Fruit fly (Drosophila melanogaster): ENCODE data around the gene CG7886.

The CG7886 gene

DNA sequence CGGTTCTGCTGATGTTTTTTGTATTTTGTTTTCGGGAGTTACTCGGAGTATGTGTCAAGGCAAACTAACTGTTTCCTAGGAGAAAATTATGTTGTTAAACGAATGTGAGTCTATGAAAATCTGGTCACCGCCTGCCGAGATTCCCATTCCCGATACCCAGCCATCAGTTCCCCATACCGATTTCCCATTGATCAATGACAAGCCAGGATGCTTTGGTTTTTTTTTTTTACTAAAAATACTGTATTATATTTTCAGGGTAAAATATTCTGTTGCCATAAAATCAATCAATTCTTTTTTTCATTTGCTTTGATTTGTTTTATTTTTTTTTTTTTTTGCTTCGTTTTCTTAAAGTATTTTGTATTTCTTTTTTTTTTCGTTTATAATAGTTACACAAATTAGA lies at the start of gene CG7886:
TSS of gene CG7886 (minus strand) at position 101 of the 400 bp plus-strand sequence.
- TF ChIP-seq psq (optimal IDR thresholded peaks at IDR 0.05) = no peak
- TF ChIP-seq CG8478 (optimal IDR thresholded peaks at IDR 0.05) = no peak
- TF ChIP-seq EcR (GFP tag; optimal IDR thresholded peaks at IDR 0.05) = no peak
- no peak for TF ChIP-seq pan (optimal IDR thresholded peaks at IDR 0.05)
- no peak for TF ChIP-seq usp (GFP tag; optimal IDR thresholded peaks at IDR 0.05)
- no peak for TF ChIP-seq Dll (optimal IDR thresholded peaks at IDR 0.05)

DNA sequence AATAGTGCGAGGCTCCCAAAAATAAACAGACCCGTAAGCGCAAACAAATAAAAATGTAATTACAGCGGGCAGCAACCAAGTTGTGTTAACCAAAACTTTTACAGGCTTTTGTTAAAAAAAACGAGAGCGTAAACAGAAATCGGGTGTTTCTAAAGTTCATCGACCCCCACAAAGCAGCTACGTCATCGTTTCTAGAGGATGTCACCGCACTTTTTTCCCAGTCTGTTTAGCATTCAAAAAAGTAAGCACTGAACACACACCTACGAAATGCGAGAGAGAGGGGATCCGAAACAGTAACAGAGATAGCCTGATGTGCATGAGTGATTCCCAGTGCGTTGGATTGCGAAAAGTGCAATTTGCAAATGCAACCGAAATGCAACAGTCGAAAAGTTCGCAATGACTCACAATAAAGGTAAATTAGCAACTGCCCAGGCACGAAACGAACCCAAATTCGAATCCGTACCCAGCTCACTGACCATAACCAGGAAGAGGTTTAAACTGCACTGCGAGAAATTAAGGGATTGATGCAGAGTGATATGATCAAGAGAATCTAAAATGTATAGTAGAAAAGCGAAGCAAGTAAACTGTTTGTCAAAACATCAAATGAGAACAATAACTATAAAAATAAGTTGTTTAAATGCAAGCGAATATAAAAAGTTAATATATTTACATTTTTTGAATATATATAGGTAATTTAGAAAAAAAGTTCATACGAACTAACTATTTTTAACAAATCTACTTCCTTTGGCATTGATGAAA lies 48.8 kb upstream of the CG7886 start:
- TF ChIP-seq EcR (GFP tag; optimal IDR thresholded peaks at IDR 0.05) (peak; percentile 48), pan (optimal IDR thresholded peaks at IDR 0.05) (no peak)

DNA sequence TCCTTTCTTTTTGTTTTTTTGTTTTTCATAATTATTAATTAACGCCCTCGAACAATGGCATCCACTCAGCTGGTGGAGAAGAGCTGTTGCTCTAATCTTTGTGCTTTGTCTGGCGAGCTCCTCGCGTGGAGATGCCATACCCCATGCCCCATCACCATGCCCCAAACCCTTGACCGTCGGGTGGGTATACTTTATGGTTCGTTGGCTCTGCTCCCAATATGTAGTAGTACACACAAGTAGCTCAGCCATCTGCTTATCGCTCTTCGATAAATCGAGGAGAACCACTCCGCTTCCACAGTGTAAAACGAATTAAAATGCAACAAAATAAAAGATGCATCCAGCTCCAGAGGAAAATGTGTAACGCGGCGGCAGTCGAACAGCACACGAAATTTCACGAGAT lies 47.7 kb upstream of the CG7886 start:
- TF ChIP-seq pan (optimal IDR thresholded peaks at IDR 0.05) (no peak), EcR (GFP tag; optimal IDR thresholded peaks at IDR 0.05) (peak in 1 of 2 experiments; percentile 9)

DNA sequence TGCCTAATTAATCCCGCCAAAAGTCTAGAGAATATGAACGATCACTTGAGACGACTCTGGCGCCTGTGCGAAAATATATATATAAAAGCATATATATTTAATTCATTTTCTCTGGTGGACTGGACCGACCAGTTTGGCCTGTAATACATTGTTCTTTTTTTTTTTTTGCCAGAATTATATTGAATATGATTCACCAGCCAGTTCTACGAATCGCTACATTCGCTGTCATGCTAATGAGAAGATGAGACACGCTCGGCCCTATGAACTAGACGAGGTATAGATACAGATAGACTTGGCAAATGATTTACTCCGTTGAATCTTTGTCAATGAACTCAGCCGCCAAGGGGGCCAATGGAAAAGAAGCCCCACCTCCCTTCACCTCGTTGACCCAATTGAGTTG lies 44.9 kb upstream of the CG7886 start:
- no peak for TF ChIP-seq pan (optimal IDR thresholded peaks at IDR 0.05)

DNA sequence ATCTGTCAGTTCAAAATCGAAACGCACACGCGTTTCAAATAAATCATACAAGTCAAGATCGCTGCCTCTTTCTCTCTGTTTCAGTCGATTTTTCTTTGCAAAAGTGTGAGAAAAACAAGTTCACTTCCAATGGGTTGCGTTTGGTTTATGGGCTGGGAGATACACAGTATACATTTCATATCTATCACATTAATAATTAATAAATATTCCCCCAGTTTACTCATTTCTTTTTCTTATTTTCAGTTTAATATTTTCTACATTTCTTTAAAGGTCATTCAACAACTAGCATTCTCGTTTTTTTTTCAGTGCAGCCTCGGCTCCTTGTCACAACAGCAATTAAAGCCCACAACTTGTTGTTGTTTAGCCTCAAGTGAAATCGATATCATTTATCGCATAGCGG lies 41.6 kb upstream of the CG7886 start:
- TF ChIP-seq psq (optimal IDR thresholded peaks at IDR 0.05) = no peak
- no peak for TF ChIP-seq Dll (optimal IDR thresholded peaks at IDR 0.05)
- TF ChIP-seq pan (optimal IDR thresholded peaks at IDR 0.05) = no peak
- TF ChIP-seq CG8478 (optimal IDR thresholded peaks at IDR 0.05) = no peak
- no peak for TF ChIP-seq usp (GFP tag; optimal IDR thresholded peaks at IDR 0.05)
- TF ChIP-seq EcR (GFP tag; optimal IDR thresholded peaks at IDR 0.05) = no peak

DNA sequence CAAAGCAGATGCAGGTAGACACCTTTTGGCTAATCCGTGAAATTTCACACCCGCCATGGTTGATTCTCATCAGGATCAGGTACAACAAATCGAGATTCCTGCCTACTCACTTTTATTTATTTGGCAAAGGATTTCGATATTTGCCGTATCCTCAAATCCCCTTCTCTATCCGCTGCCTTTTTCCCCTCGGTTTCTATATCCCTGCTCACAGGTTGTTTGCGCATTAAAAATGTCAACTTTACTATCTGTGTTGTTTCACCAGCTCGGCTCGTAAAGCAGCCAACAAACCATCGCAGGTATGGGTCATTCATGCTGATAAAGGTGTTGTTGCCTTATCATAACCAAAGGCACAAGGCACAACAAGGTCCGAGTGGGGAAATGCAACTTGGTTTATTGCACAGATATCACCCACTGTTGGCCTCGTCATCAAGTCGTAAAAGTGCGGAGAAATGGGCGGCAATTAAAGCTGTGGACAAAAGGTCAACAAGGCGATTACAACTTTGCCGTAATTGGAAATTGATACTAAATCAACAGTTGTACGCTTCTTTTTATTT lies 37.8 kb upstream of the CG7886 start:
- TF ChIP-seq Dll (optimal IDR thresholded peaks at IDR 0.05) (no peak), CG8478 (optimal IDR thresholded peaks at IDR 0.05) (no peak), pan (optimal IDR thresholded peaks at IDR 0.05) (no peak), usp (GFP tag; optimal IDR thresholded peaks at IDR 0.05) (no peak)

DNA sequence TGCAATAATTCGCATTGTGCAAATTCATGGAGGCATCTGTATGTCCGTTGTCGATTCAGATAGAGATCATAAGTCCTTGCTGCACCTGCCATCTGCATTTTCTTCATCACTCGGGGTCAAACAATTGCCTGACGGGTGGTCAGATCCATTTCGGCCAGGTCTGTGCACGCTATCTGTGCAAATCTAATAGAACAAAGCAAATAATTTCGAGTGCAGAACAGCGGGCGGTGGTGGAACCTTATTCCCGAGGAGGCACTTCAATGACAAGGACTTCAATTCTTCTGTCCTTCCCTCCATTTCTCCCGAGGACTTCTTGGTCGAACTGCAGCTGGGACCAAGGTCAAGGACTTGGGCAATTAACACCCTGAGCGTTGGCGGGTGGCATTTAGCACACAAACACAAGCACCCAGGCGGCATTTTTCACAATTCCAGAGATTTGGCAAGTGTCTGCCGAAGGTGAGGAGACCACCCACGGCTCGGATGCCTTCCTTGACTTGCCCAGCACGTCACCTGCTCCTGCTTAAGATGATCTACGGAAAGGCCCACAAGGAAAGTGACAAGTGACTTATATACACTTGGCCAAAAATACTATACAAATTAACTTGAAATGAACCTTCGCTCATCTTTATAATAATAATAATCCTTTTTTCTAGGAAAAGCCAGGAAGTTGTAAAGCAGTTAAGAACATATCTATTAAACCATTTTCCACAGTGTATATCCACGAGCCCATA lies 37.2 kb upstream of the CG7886 start:
- TF ChIP-seq Dll (optimal IDR thresholded peaks at IDR 0.05) (no peak), CG8478 (optimal IDR thresholded peaks at IDR 0.05) (no peak), pan (optimal IDR thresholded peaks at IDR 0.05) (no peak), psq (optimal IDR thresholded peaks at IDR 0.05) (no peak), EcR (GFP tag; optimal IDR thresholded peaks at IDR 0.05) (no peak), usp (GFP tag; optimal IDR thresholded peaks at IDR 0.05) (no peak)

DNA sequence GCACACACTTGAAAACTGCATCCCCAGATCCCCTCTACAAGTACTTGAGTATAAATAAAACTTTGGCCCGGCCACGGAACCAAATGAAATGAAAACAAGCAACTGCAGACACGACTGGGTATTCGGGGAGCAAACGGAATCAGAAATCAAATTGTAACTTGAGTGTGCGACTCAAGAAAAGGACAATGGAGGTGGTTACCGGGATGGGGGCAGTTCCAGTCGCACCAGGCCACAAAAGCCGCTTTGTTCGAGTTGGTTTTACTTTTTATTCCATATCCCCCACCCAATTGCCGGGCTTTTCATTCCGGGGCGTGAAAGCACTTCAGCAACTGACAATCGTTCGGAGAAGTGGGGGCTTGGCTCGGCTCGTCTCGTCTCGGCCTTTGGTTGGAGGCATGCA lies 35.5 kb upstream of the CG7886 start:
- no peak for TF ChIP-seq CG8478 (optimal IDR thresholded peaks at IDR 0.05)
- no peak for TF ChIP-seq psq (optimal IDR thresholded peaks at IDR 0.05)
- no peak for TF ChIP-seq usp (GFP tag; optimal IDR thresholded peaks at IDR 0.05)
- no peak for TF ChIP-seq EcR (GFP tag; optimal IDR thresholded peaks at IDR 0.05)
- TF ChIP-seq pan (optimal IDR thresholded peaks at IDR 0.05) = no peak
- no peak for TF ChIP-seq Dll (optimal IDR thresholded peaks at IDR 0.05)

DNA sequence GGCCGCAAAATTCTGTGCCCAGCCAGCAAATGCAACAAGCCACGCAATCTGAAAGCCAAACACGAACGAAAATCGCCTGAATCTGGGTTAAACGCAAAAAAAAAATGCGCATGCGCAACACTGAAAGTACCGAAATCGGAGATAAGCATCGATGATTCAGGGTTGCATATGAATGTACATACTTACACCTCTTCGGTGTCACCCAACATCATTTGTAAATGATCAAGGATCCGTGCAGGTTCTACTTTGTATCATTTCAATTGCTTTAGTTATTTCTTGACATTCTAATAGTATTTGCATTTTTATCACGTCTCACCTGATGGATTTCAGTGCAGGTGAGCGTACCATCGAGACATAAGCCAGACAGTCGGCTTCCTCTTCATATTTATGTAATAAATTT lies 34.7 kb upstream of the CG7886 start:
- no peak for TF ChIP-seq usp (GFP tag; optimal IDR thresholded peaks at IDR 0.05)
- TF ChIP-seq CG8478 (optimal IDR thresholded peaks at IDR 0.05) = no peak
- no peak for TF ChIP-seq EcR (GFP tag; optimal IDR thresholded peaks at IDR 0.05)
- TF ChIP-seq Dll (optimal IDR thresholded peaks at IDR 0.05) = no peak
- TF ChIP-seq pan (optimal IDR thresholded peaks at IDR 0.05) = no peak
- no peak for TF ChIP-seq psq (optimal IDR thresholded peaks at IDR 0.05)

DNA sequence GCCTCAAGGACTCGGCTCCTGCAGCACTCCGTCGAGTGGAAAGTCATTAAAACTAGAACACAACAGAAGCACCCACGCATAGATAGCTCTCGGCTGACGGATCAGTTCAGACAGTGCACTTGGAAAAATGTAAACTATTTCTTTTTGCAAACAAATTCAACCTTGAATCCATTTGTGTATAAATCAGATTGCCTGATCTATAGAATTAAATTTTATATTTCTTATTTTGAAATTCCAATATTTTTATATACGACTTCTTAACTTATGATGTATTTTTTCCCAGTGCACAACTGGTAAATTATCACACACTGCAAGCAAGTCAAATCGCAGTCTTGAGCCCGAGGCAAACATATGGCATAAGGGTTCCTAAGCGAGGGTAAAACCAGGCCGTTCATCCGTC lies 32.4 kb upstream of the CG7886 start:
- TF ChIP-seq usp (GFP tag; optimal IDR thresholded peaks at IDR 0.05) (no peak), EcR (GFP tag; optimal IDR thresholded peaks at IDR 0.05) (no peak), Dll (optimal IDR thresholded peaks at IDR 0.05) (no peak), psq (optimal IDR thresholded peaks at IDR 0.05) (no peak), CG8478 (optimal IDR thresholded peaks at IDR 0.05) (no peak)

DNA sequence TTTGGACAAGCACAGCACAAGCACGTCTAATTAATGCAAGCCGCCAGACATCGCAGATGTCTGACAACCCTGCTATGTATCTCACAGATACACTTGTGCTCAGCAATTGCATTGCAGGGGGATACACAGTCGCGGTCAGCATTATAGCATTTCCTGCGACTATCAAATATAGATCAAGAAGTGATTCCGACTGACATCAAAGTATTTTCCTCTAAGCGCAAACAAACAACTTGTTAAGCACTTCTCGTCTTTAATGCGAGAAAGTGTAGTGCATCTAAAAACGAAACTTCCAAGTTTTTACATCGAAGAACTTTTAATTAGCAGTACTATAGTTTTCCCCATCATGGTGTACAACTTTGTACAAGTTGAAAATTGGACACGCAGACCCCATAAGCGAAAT lies 30.6 kb upstream of the CG7886 start:
- TF ChIP-seq Dll (optimal IDR thresholded peaks at IDR 0.05) (no peak), EcR (GFP tag; optimal IDR thresholded peaks at IDR 0.05) (no peak), usp (GFP tag; optimal IDR thresholded peaks at IDR 0.05) (no peak), pan (optimal IDR thresholded peaks at IDR 0.05) (no peak), psq (optimal IDR thresholded peaks at IDR 0.05) (no peak), CG8478 (optimal IDR thresholded peaks at IDR 0.05) (no peak)

DNA sequence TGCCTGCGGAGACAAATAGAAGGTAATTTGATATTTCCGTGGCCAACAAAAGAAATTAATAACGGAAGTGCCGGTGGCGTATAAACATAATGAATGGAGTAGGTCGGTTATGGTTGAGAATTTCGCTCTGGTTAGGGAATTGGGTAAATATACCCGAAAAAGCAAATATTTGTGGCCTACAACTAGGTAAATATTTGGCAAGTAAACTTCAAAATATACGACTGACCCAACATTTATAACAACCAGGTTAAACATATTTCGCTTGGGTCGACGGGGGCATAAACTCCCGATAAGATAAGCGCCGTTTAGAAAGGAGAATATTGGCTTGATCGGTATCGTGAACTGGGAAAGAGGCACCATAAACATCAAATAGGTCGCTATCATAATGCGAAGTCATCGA lies 28.5 kb upstream of the CG7886 start:
- TF ChIP-seq Dll (optimal IDR thresholded peaks at IDR 0.05) (no peak), CG8478 (optimal IDR thresholded peaks at IDR 0.05) (no peak), pan (optimal IDR thresholded peaks at IDR 0.05) (no peak), EcR (GFP tag; optimal IDR thresholded peaks at IDR 0.05) (no peak), usp (GFP tag; optimal IDR thresholded peaks at IDR 0.05) (no peak), psq (optimal IDR thresholded peaks at IDR 0.05) (no peak)
